Fruit fly (Drosophila melanogaster): ENCODE data around the gene Gr22e.

Gr22e gene

DNA sequence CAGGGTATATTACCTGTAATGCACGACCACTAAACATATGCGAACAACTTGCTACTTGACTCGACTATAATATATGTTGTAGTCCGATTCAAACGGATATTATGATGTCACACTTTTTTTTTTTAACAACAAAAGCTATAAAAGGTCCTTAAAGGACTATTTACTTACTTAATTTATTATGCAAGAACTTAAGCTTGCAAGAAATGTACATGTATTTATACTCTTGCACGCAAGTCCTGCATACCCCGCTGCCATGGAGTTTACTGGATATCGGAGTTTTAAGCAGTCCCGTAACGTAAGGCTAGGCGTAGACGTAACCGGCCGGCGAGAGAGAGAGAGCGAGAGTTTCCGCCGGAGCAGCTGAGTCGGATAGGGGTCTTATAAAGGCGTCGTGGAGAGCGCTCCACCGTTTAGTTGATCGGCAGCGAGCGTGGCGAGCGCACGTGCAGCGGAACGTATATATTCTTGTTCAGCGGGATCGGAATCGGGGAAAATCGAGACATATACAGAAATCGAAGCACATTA, 46.7 kb upstream of the Gr22e start (continued):
- peak; percentile 42; the same call in 1 of the 2 replicates for TF ChIP-seq Doc2 (GFP tag; IDR thresholded peaks at IDR 0.05)
- peak; percentile 56 for TF ChIP-seq Vsx1 (GFP tag; optimal IDR thresholded peaks at IDR 0.05)
- TF ChIP-seq fru (optimal IDR thresholded peaks at IDR 0.05): no peak
- TF ChIP-seq CG2199 (GFP tag; IDR thresholded peaks at IDR 0.05): no peak
- no peak for TF ChIP-seq Tbp (GFP tag; optimal IDR thresholded peaks at IDR 0.05)
- TF ChIP-seq CG1233 (GFP tag; optimal IDR thresholded peaks at IDR 0.05): peak; percentile 77
- peak; percentile 92 for TF ChIP-seq fd96Cb (tag; optimal IDR thresholded peaks at IDR 0.05)
- TF ChIP-seq NK7.1 (GFP tag; optimal IDR thresholded peaks at IDR 0.05): peak; percentile 72
- TF ChIP-seq gfzf (GFP tag; optimal IDR thresholded peaks at IDR 0.05): no peak
- TF ChIP-seq Stat92E (GFP tag; optimal IDR thresholded peaks at IDR 0.05): peak in 1 of 3 experiments; percentile 26
- TF ChIP-seq crc (GFP tag; optimal IDR thresholded peaks at IDR 0.05): peak; percentile 82
- TF ChIP-seq ab (GFP tag; optimal IDR thresholded peaks at IDR 0.05): peak; percentile 83
- TF ChIP-seq cg (GFP tag; optimal IDR thresholded peaks at IDR 0.05): no peak
- peak; percentile 90 for TF ChIP-seq CG6689 (GFP tag; IDR thresholded peaks at IDR 0.05)
- TF ChIP-seq Trl (optimal IDR thresholded peaks at IDR 0.05): peak; percentile 80 to 90
- peak; percentile 88 for TF ChIP-seq Trl (GFP tag; optimal IDR thresholded peaks at IDR 0.05)
- peak; percentile 75 for TF ChIP-seq da (GFP tag; optimal IDR thresholded peaks at IDR 0.05)
- TF ChIP-seq CG2889 (GFP tag; IDR thresholded peaks at IDR 0.05): peak; percentile 79
- peak; percentile 66 for TF ChIP-seq Poxn (GFP tag; IDR thresholded peaks at IDR 0.05)
- peak; percentile 60 for TF ChIP-seq CG8290 (GFP tag; optimal IDR thresholded peaks at IDR 0.05)
- TF ChIP-seq CG8290 (tag; optimal IDR thresholded peaks at IDR 0.05): peak in 1 of 2 experiments; percentile 44
- peak; percentile 69 for TF ChIP-seq CG2202 (tag; optimal IDR thresholded peaks at IDR 0.05)
- peak; percentile 89 for TF ChIP-seq pum (GFP tag; optimal IDR thresholded peaks at IDR 0.05)
- peak; percentile 79 for TF ChIP-seq Ada2b (GFP tag; IDR thresholded peaks at IDR 0.05)
- TF ChIP-seq HLH3B (GFP tag; IDR thresholded peaks at IDR 0.05): peak; percentile 84
- TF ChIP-seq CG7928 (GFP tag; optimal IDR thresholded peaks at IDR 0.05): peak; percentile 48
- TF ChIP-seq Antp (GFP tag; optimal IDR thresholded peaks at IDR 0.05): peak; percentile 90
- no peak for TF ChIP-seq pros (GFP tag; optimal IDR thresholded peaks at IDR 0.05)
- TF ChIP-seq gce (GFP tag; IDR thresholded peaks at IDR 0.05): peak; percentile 59
- peak; percentile 64 for TF ChIP-seq en (GFP tag; optimal IDR thresholded peaks at IDR 0.05)
- TF ChIP-seq bsh (GFP tag; optimal IDR thresholded peaks at IDR 0.05): peak; percentile 69 to 90
- TF ChIP-seq lov (optimal IDR thresholded peaks at IDR 0.05): no peak
- peak; percentile 78; the same call in 2 of the 3 replicates for TF ChIP-seq lov (GFP tag; IDR thresholded peaks at IDR 0.05)
- peak; percentile 79 for TF ChIP-seq ssp (GFP tag; IDR thresholded peaks at IDR 0.05)
- peak; percentile 78 for TF ChIP-seq CG3407 (GFP tag; optimal IDR thresholded peaks at IDR 0.05)
- peak; percentile 94 for TF ChIP-seq pnt (GFP tag; optimal IDR thresholded peaks at IDR 0.05)
- peak; percentile 71; the same call in 1 of the 2 replicates for TF ChIP-seq CG5953 (GFP tag; IDR thresholded peaks at IDR 0.05)
- TF ChIP-seq shn (GFP tag; optimal IDR thresholded peaks at IDR 0.05): peak; percentile 91
- no peak for TF ChIP-seq wek (GFP tag; optimal IDR thresholded peaks at IDR 0.05)
- TF ChIP-seq Nf-YB (GFP tag; optimal IDR thresholded peaks at IDR 0.05): peak; percentile 65
- 0 out of 2 replicates have a peak, but pooled peaks have one; percentile 14 for TF ChIP-seq sna (GFP tag; IDR thresholded peaks at IDR 0.05; ENCODE audit: partially characterized antibody)
- TF ChIP-seq CG3838 (GFP tag; optimal IDR thresholded peaks at IDR 0.05): peak; percentile 78
- no peak for TF ChIP-seq knrl (GFP tag; IDR thresholded peaks at IDR 0.05; ENCODE audit: partially characterized antibody)
- no peak for TF ChIP-seq CG17912 (GFP tag; optimal IDR thresholded peaks at IDR 0.05)
- TF ChIP-seq az2 (GFP tag; optimal IDR thresholded peaks at IDR 0.05): peak; percentile 90
- no peak for TF ChIP-seq hth (optimal IDR thresholded peaks at IDR 0.05)
- peak; percentile 77 for TF ChIP-seq CG14710 (tag; optimal IDR thresholded peaks at IDR 0.05)
- TF ChIP-seq CG11560 (tag; IDR thresholded peaks at IDR 0.05): peak; percentile 75; the same call in 2 of the 3 replicates
- peak; percentile 69 for TF ChIP-seq CG15601 (tag; optimal IDR thresholded peaks at IDR 0.05)
- peak; percentile 55 for TF ChIP-seq CG10959 (GFP tag; IDR thresholded peaks at IDR 0.05)
- peak; percentile 78; the same call in 2 of the 3 replicates for TF ChIP-seq Dbx (GFP tag; IDR thresholded peaks at IDR 0.05)
- no peak for TF ChIP-seq C15 (GFP tag; IDR thresholded peaks at IDR 0.05)

Measured in whole organism, embryonic.